Worm (Caenorhabditis elegans) whole organism, L1 larva: ENCODE data around the gene W09D10.4.
A peak's percentile ranks its signal among the peaks of the same experiment; 100 is the strongest.

ENCODE experiments used
- C04F5.9 ChIP-seq: sonication (generic microtip); optimal IDR thresholded peaks from 2 replicates; lab custom pipeline; 2016; ENCODE audit warnings: missing genetic modification characterization, missing compliant biosample characterization
- C16A3.4 ChIP-seq: fragments of 150-350 bp; optimal IDR thresholded peaks from 2 replicates; lab custom pipeline; 2014; ENCODE audit warnings: missing biosample characterization, missing genetic modification characterization
- F16B12.6 ChIP-seq: fragments of 150-350 bp; optimal IDR thresholded peaks from 2 replicates; lab custom pipeline; 2014; ENCODE audit warnings: missing biosample characterization, missing genetic modification characterization
- aha-1 ChIP-seq: fragments of 150-350 bp; optimal IDR thresholded peaks from 2 replicates; lab custom pipeline; 2014; ENCODE audit warnings: missing biosample characterization, missing genetic modification characterization
- alr-1 ChIP-seq: fragments of 200-800 bp; sonication (Bioruptor generic); optimal IDR thresholded peaks from 2 replicates; lab custom pipeline; 2018; ENCODE audit warnings: borderline replicate concordance, mild to moderate bottlenecking, missing genetic modification characterization, missing compliant biosample characterization
- ama-1 ChIP-seq: fragments of 150-350 bp; optimal IDR thresholded peaks from 2 replicates; lab custom pipeline; 2014
- blmp-1 ChIP-seq: fragments of 150-350 bp; optimal IDR thresholded peaks from 2 replicates; lab custom pipeline; 2014; ENCODE audit warnings: missing biosample characterization, missing genetic modification characterization
- ceh-88 ChIP-seq: fragments of 200-800 bp; sonication (Bioruptor generic); IDR thresholded peaks from 2 replicates; pipeline ENCODE4 v1.3.6; 2022; ENCODE audit warnings: missing genetic modification characterization, missing compliant biosample characterization
- ceh-90 ChIP-seq: sonication (generic microtip); optimal IDR thresholded peaks from 2 replicates; lab custom pipeline; 2016; ENCODE audit warnings: missing genetic modification characterization, missing compliant biosample characterization
- egl-13 ChIP-seq: sonication (generic microtip); optimal IDR thresholded peaks from 2 replicates; lab custom pipeline; 2016; ENCODE audit warnings: missing genotype, missing genetic modification reagents, missing genetic modification characterization, missing compliant biosample characterization
- egl-27 ChIP-seq, 2 experiments: fragments of 150-350 bp in 1 of 2; sonication (generic microtip); optimal IDR thresholded peaks; 3 replicates each; lab custom pipeline; 2017 to 2018; ENCODE audit warnings: missing biosample characterization in 2 of 2, missing genetic modification characterization in 2 of 2, missing genetic modification reagents in 2 of 2
- elt-2 ChIP-seq: sonication (generic microtip); optimal IDR thresholded peaks from 2 replicates; lab custom pipeline; 2016; ENCODE audit warnings: missing genetic modification characterization, mild to moderate bottlenecking, inconsistent platforms, missing compliant biosample characterization, missing genetic modification reagents
- elt-3 ChIP-seq, 6 experiments: fragments of 150-350 bp in 1 of 6; sonication (generic microtip); optimal IDR thresholded peaks; 2 replicates each; lab custom pipeline; 2017 to 2018; ENCODE audit warnings: missing biosample characterization in 6 of 6, missing genetic modification characterization in 6 of 6, inconsistent platforms in 1 of 6
- fkh-10 ChIP-seq: sonication (generic microtip); optimal IDR thresholded peaks from 2 replicates; lab custom pipeline; 2017; ENCODE audit warnings: missing biosample characterization, missing genetic modification reagents, missing genetic modification characterization
- fkh-8 ChIP-seq: sonication (generic microtip); optimal IDR thresholded peaks from 2 replicates; lab custom pipeline; 2016; ENCODE audit warnings: mild to moderate bottlenecking, missing genetic modification characterization, missing compliant biosample characterization
- grh-1 ChIP-seq: fragments of 200-800 bp; sonication (Bioruptor generic); IDR thresholded peaks from 2 replicates; pipeline ENCODE4 v1.3.6; 2022; ENCODE audit warnings: missing genetic modification reagents, missing genetic modification characterization, missing compliant biosample characterization
- hlh-4 ChIP-seq: sonication (generic microtip); optimal IDR thresholded peaks from 2 replicates; lab custom pipeline; 2016; ENCODE audit warnings: mild to moderate bottlenecking, missing genetic modification characterization, missing compliant biosample characterization
- irx-1 ChIP-seq: sonication (generic microtip); optimal IDR thresholded peaks from 2 replicates; lab custom pipeline; 2016; ENCODE audit warnings: missing genetic modification characterization, missing compliant biosample characterization
- isw-1 ChIP-seq: fragments of 200-800 bp; sonication (Bioruptor generic); IDR thresholded peaks from 2 replicates; pipeline ENCODE4 v1.3.6; 2022; ENCODE audit warnings: missing genetic modification characterization, missing compliant biosample characterization
- jun-1 ChIP-seq: fragments of 150-350 bp; optimal IDR thresholded peaks from 2 replicates; lab custom pipeline; 2014; ENCODE audit warnings: missing biosample characterization, missing genetic modification reagents, missing genetic modification characterization
- lin-14 ChIP-seq: fragments of 200-800 bp; sonication (Bioruptor generic); optimal IDR thresholded peaks from 2 replicates; lab custom pipeline; 2018; ENCODE audit warnings: mild to moderate bottlenecking, missing genetic modification characterization, moderate library complexity, missing compliant biosample characterization
- lin-35 ChIP-seq, 2 experiments: fragments of 150-350 bp; optimal IDR thresholded peaks; 2 replicates each; lab custom pipeline; 2014; ENCODE audit warnings: missing biosample characterization in 2 of 2, missing genetic modification characterization in 2 of 2, missing genetic modification reagents in 2 of 2
- lin-39 ChIP-seq: fragments of 150-350 bp; optimal IDR thresholded peaks from 2 replicates; lab custom pipeline; 2014; ENCODE audit warnings: missing biosample characterization, missing genetic modification reagents, missing genetic modification characterization
- lir-3 ChIP-seq: sonication (generic microtip); optimal IDR thresholded peaks from 2 replicates; lab custom pipeline; 2016; ENCODE audit warnings: mild to moderate bottlenecking, missing genetic modification characterization, moderate library complexity, missing compliant biosample characterization; ENCODE audit not compliant: poor library complexity
- lsy-2 ChIP-seq, 2 experiments: fragments of 150-350 bp; optimal IDR thresholded peaks; 2 replicates each; lab custom pipeline; 2014; ENCODE audit warnings: missing biosample characterization in 2 of 2, missing genetic modification characterization in 2 of 2
- mdl-1 ChIP-seq, 2 experiments: fragments of 150-350 bp; optimal IDR thresholded peaks; 2 replicates each; lab custom pipeline; 2014 to 2017; ENCODE audit warnings: missing biosample characterization in 2 of 2, missing genetic modification characterization in 2 of 2, inconsistent platforms in 1 of 2
- mef-2 ChIP-seq: fragments of 150-350 bp; optimal IDR thresholded peaks from 2 replicates; lab custom pipeline; 2014; ENCODE audit warnings: missing biosample characterization, missing genetic modification characterization
- mep-1 ChIP-seq: fragments of 150-350 bp; optimal IDR thresholded peaks from 2 replicates; lab custom pipeline; 2014; ENCODE audit warnings: missing biosample characterization, missing genetic modification characterization
- nhr-19 ChIP-seq: fragments of 200-800 bp; sonication (Bioruptor generic); conservative IDR thresholded peaks from 2 replicates; pipeline ENCODE4 v1.3.6; 2022; ENCODE audit warnings: missing genetic modification characterization, missing compliant biosample characterization
- nhr-20 ChIP-seq: sonication (generic microtip); optimal IDR thresholded peaks from 2 replicates; lab custom pipeline; 2016; ENCODE audit warnings: mild to moderate bottlenecking, missing genetic modification characterization, missing compliant biosample characterization
- nhr-28 ChIP-seq: fragments of 150-350 bp; optimal IDR thresholded peaks from 2 replicates; lab custom pipeline; 2014; ENCODE audit warnings: missing biosample characterization, missing genetic modification characterization
- nhr-47 ChIP-seq: sonication (generic microtip); optimal IDR thresholded peaks from 2 replicates; lab custom pipeline; 2016; ENCODE audit warnings: mild to moderate bottlenecking, missing genetic modification characterization, moderate library complexity, missing compliant biosample characterization
- nhr-71 ChIP-seq: sonication (generic microtip); optimal IDR thresholded peaks from 2 replicates; lab custom pipeline; 2016; ENCODE audit warnings: mild to moderate bottlenecking, missing genetic modification characterization, moderate library complexity, missing compliant biosample characterization
- nhr-76 ChIP-seq: sonication (generic microtip); optimal IDR thresholded peaks from 2 replicates; lab custom pipeline; 2017; ENCODE audit warnings: missing biosample characterization, missing genetic modification characterization
- nhr-84 ChIP-seq: sonication (generic microtip); optimal IDR thresholded peaks from 2 replicates; lab custom pipeline; 2017; ENCODE audit warnings: missing biosample characterization, missing genetic modification characterization
- nhr-85 ChIP-seq: sonication (generic microtip); peaks from one replicate; lab custom pipeline; 2016; ENCODE audit warnings: missing genetic modification characterization, inconsistent platforms, missing compliant biosample characterization
- nhr-90 ChIP-seq: sonication (generic microtip); optimal IDR thresholded peaks from 2 replicates; lab custom pipeline; 2016; ENCODE audit warnings: mild to moderate bottlenecking, missing genetic modification characterization, missing compliant biosample characterization; ENCODE audit not compliant: poor library complexity
- pag-3 ChIP-seq: sonication (generic microtip); optimal IDR thresholded peaks from 2 replicates; lab custom pipeline; 2017; ENCODE audit warnings: missing genetic modification characterization, mild to moderate bottlenecking, missing compliant biosample characterization, antibody characterized with exemption, borderline replicate concordance; ENCODE audit not compliant: insufficient read depth
- pax-3 ChIP-seq: fragments of 200-800 bp; sonication (Bioruptor generic); optimal IDR thresholded peaks from 2 replicates; lab custom pipeline; 2018; ENCODE audit warnings: mild to moderate bottlenecking, missing genetic modification characterization, moderate library complexity, missing compliant biosample characterization
- skn-1 ChIP-seq: fragments of 150-350 bp; optimal IDR thresholded peaks from 2 replicates; lab custom pipeline; 2014; ENCODE audit warnings: missing biosample characterization, missing genetic modification characterization
- sup-37 ChIP-seq: fragments of 200-800 bp; sonication (Bioruptor generic); optimal IDR thresholded peaks from 2 replicates; lab custom pipeline; 2018; ENCODE audit warnings: mild to moderate bottlenecking, missing genetic modification characterization, missing compliant biosample characterization
- tbx-2 ChIP-seq: sonication (generic microtip); optimal IDR thresholded peaks from 2 replicates; lab custom pipeline; 2016; ENCODE audit warnings: missing genetic modification characterization, missing compliant biosample characterization
- unc-130 ChIP-seq: fragments of 150-350 bp; optimal IDR thresholded peaks from 2 replicates; lab custom pipeline; 2017; ENCODE audit warnings: missing biosample characterization, missing genetic modification characterization, inconsistent platforms
- unc-86 ChIP-seq: sonication (generic microtip); optimal IDR thresholded peaks from 2 replicates; lab custom pipeline; 2016; ENCODE audit warnings: missing genetic modification characterization, missing compliant biosample characterization
- unc-98 ChIP-seq: fragments of 200-800 bp; sonication (Bioruptor generic); IDR thresholded peaks from 2 replicates; pipeline ENCODE4 v1.3.6; 2022; ENCODE audit warnings: missing genetic modification characterization, missing compliant biosample characterization
- vab-15 ChIP-seq: sonication (generic microtip); optimal IDR thresholded peaks from 2 replicates; lab custom pipeline; 2017; ENCODE audit warnings: missing genotype, mild to moderate bottlenecking, missing genetic modification characterization, missing compliant biosample characterization
- xbp-1 ChIP-seq: sonication (generic microtip); optimal IDR thresholded peaks from 2 replicates; lab custom pipeline; 2016; ENCODE audit warnings: missing genetic modification characterization, missing compliant biosample characterization
- zag-1 ChIP-seq: fragments of 150-350 bp; optimal IDR thresholded peaks from 2 replicates; lab custom pipeline; 2014; ENCODE audit warnings: missing biosample characterization, missing genetic modification characterization

W09D10.4 gene

DNA sequence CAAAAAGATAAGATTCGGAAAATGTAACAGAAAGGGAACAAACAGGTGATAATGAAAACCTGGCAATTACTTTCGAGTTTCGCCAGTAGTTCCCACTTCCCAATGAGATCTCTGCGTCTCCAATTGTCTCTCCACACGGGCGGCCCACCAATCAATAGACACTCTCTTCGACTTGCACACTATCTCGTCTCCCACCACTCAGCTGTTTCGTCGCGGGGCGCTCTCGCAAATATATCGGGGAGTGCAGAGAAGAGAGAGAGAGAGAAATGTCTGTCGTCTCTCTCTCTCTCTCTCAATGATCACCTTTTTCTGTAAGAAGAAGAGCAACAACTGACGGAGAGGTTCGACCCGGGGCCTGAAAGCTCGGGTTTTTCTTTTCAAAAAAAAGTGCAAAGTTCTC is 4.2 kb upstream of the W09D10.4 start (continued):
- TF ChIP-seq pag-3 (tag; lab: Kevin White, UChicago) (peak; percentile 59), zag-1 (tag; lab: Kevin White, UChicago) (peak; percentile 18), ama-1 (lab: Kevin White, UChicago) (no peak), unc-86 (peak; percentile 81), unc-98 (GFP tag; lab: Robert Waterston, UW) (peak; percentile 62; the same call in 1 of the 2 replicates), alr-1 (tag; lab: Kevin White, UChicago) (no peak), vab-15 (tag; lab: Kevin White, UChicago) (no peak), nhr-71 (tag; lab: Kevin White, UChicago) (peak; percentile 97), tbx-2 (tag; lab: Kevin White, UChicago) (peak; percentile 92), aha-1 (tag; lab: Kevin White, UChicago) (peak; percentile 21), egl-13 (peak; percentile 33), nhr-47 (tag; lab: Kevin White, UChicago) (peak; percentile 91), sup-37 (GFP tag; lab: Kevin White, UChicago) (peak; percentile 37), egl-27 (tag; optimal IDR thresholded peaks at IDR 0.05; lab: Kevin White, UChicago) (peak in 1 of 2 experiments; percentile 28), blmp-1 (tag; lab: Kevin White, UChicago) (peak; percentile 60), ceh-88 (GFP tag; lab: Robert Waterston, UW) (no peak; the same call in 1 of the 2 replicates), C04F5.9 (peak; percentile 9), pax-3 (tag; lab: Kevin White, UChicago) (peak; percentile 75), skn-1 (peak; percentile 77), isw-1 (GFP tag; lab: Robert Waterston, UW) (peak; percentile 75), irx-1 (tag; lab: Kevin White, UChicago) (peak; percentile 54), nhr-20 (peak; percentile 95), C16A3.4 (tag; lab: Kevin White, UChicago) (peak; percentile 68), fkh-10 (GFP tag; lab: Kevin White, UChicago) (peak; percentile 11), xbp-1 (tag; lab: Kevin White, UChicago) (peak; percentile 73), fkh-8 (tag; lab: Kevin White, UChicago) (peak; percentile 88), lir-3 (tag; lab: Kevin White, UChicago) (peak; percentile 59), unc-130 (tag; lab: Kevin White, UChicago) (peak; percentile 64), ceh-90 (tag; lab: Kevin White, UChicago) (no peak), mef-2 (peak; percentile 5), nhr-19 (GFP tag; lab: Robert Waterston, UW) (peak; percentile 93), mdl-1 (tag; optimal IDR thresholded peaks at IDR 0.05; lab: Kevin White, UChicago) (peak in 1 of 2 experiments; percentile 84)

DNA sequence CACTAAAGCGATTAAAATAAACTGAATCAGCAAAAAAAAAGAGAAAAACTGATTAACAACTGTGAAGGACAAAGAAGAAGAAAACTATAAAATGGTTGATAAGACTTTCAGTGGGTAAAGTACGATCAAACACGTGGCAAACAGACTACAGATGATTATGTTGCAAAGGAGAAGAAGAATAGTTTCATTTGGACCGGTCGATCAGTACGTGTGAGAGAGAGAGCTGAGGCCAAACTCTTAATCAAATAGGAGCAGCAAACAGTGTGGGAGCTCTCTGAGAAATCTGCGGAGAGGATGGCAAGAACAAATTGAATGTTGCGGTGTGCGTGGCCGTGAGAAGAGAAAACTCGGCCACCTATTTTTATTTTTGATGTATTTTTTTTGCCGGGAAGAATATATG is 3.1 kb upstream of the W09D10.4 start:
- TF ChIP-seq pag-3 (tag; lab: Kevin White, UChicago), result no peak
- TF ChIP-seq mdl-1 (tag; optimal IDR thresholded peaks at IDR 0.05; lab: Kevin White, UChicago), result peak in 1 of 2 experiments; percentile 50
- no peak for TF ChIP-seq nhr-84
- peak; percentile 47 for TF ChIP-seq lir-3 (tag; lab: Kevin White, UChicago)
- TF ChIP-seq alr-1 (tag; lab: Kevin White, UChicago), result no peak
- TF ChIP-seq F16B12.6 (tag; lab: Kevin White, UChicago), result no peak
- no peak for TF ChIP-seq hlh-4
- peak in 1 of 2 experiments; percentile 65 for TF ChIP-seq lin-35 (GFP tag; optimal IDR thresholded peaks at IDR 0.05; lab: Kevin White, UChicago)
- TF ChIP-seq jun-1 (tag; lab: Kevin White, UChicago), result no peak
- peak; percentile 17 for TF ChIP-seq C16A3.4 (tag; lab: Kevin White, UChicago)
- TF ChIP-seq lin-14 (GFP tag; lab: Kevin White, UChicago), result peak; percentile 30
- peak; percentile 42; the same call in 1 of the 2 replicates for TF ChIP-seq nhr-19 (GFP tag; lab: Robert Waterston, UW)
- TF ChIP-seq lin-39 (tag; lab: Kevin White, UChicago), result no peak
- peak; percentile 56 for TF ChIP-seq nhr-85
- TF ChIP-seq elt-2 (tag; lab: Kevin White, UChicago), result peak; percentile 44
- TF ChIP-seq nhr-28 (tag; lab: Kevin White, UChicago), result no peak
- peak; percentile 26 for TF ChIP-seq blmp-1 (tag; lab: Kevin White, UChicago)
- no peak for TF ChIP-seq irx-1 (tag; lab: Kevin White, UChicago)
- TF ChIP-seq nhr-90 (tag; lab: Kevin White, UChicago), result peak; percentile 52
- no peak for TF ChIP-seq sup-37 (GFP tag; lab: Kevin White, UChicago)
- TF ChIP-seq nhr-20, result peak; percentile 71
- peak; percentile 24 for TF ChIP-seq tbx-2 (tag; lab: Kevin White, UChicago)
- no peak for TF ChIP-seq nhr-76 (tag; lab: Kevin White, UChicago)
- peak; percentile 44 for TF ChIP-seq nhr-71 (tag; lab: Kevin White, UChicago)
- no peak for TF ChIP-seq egl-27 (tag; optimal IDR thresholded peaks at IDR 0.05; lab: Kevin White, UChicago)
- TF ChIP-seq elt-3 (tag; optimal IDR thresholded peaks at IDR 0.05; lab: Kevin White, UChicago), result peak in 3 of 6 experiments; percentile 60 to 90 (median 80)
- no peak for TF ChIP-seq grh-1 (GFP tag; lab: Robert Waterston, UW)
- TF ChIP-seq egl-13, result no peak
- peak; percentile 35 for TF ChIP-seq mep-1
- TF ChIP-seq ceh-90 (tag; lab: Kevin White, UChicago), result peak; percentile 17
- TF ChIP-seq lsy-2 (tag; optimal IDR thresholded peaks at IDR 0.05; lab: Kevin White, UChicago), result peak in 1 of 2 experiments; percentile 19
